Worm (Caenorhabditis elegans) whole organism, L2 larva: Measurements from ENCODE around the gene C44C10.12.
A peak's percentile ranks its signal among the peaks of the same experiment; 100 is the strongest.

Experiments
- C34F6.9 ChIP-seq: fragments of 150-350 bp; optimal IDR thresholded peaks from 2 replicates; lab custom pipeline; 2014; ENCODE audit warnings: missing biosample characterization, missing genetic modification characterization
- F13H6.1 ChIP-seq: sonication (generic microtip); optimal IDR thresholded peaks from 2 replicates; lab custom pipeline; 2016; ENCODE audit warnings: missing genetic modification characterization, missing compliant biosample characterization
- R02D3.7 ChIP-seq: fragments of 150-350 bp; optimal IDR thresholded peaks from 2 replicates; lab custom pipeline; 2014; ENCODE audit warnings: missing biosample characterization, missing genetic modification characterization
- ZK546.5 ChIP-seq: sonication (generic microtip); optimal IDR thresholded peaks from 2 replicates; lab custom pipeline; 2017; ENCODE audit warnings: missing biosample characterization, missing genetic modification characterization
- ama-1 ChIP-seq: fragments of 150-350 bp; optimal IDR thresholded peaks from 2 replicates; lab custom pipeline; 2018; ENCODE audit warnings: inconsistent platforms
- ceh-16 ChIP-seq: fragments of 150-350 bp; optimal IDR thresholded peaks from 2 replicates; lab custom pipeline; 2014; ENCODE audit warnings: missing biosample characterization, missing genetic modification characterization
- ceh-82 ChIP-seq: fragments of 150-350 bp; optimal IDR thresholded peaks from 2 replicates; lab custom pipeline; 2014; ENCODE audit warnings: missing biosample characterization, missing genetic modification characterization
- crh-2 ChIP-seq: sonication (generic microtip); optimal IDR thresholded peaks from 2 replicates; lab custom pipeline; 2017; ENCODE audit warnings: missing biosample characterization, missing genetic modification characterization
- dmd-4 ChIP-seq: sonication (generic microtip); optimal IDR thresholded peaks from 2 replicates; lab custom pipeline; 2017; ENCODE audit warnings: missing biosample characterization, missing genetic modification characterization
- egl-27 ChIP-seq: sonication (generic microtip); optimal IDR thresholded peaks from 3 replicates; lab custom pipeline; 2017; ENCODE audit warnings: missing biosample characterization, missing genetic modification reagents, missing genetic modification characterization
- elt-1 ChIP-seq: fragments of 150-350 bp; optimal IDR thresholded peaks from 2 replicates; lab custom pipeline; 2014; ENCODE audit warnings: missing biosample characterization, missing genetic modification characterization
- elt-3 ChIP-seq: sonication (generic microtip); optimal IDR thresholded peaks from 2 replicates; lab custom pipeline; 2017; ENCODE audit warnings: missing biosample characterization, missing genetic modification characterization
- fos-1 ChIP-seq: fragments of 150-350 bp; optimal IDR thresholded peaks from 2 replicates; lab custom pipeline; 2014; ENCODE audit warnings: missing biosample characterization, missing genetic modification characterization
- gmeb-1 ChIP-seq: fragments of 150-350 bp; optimal IDR thresholded peaks from 2 replicates; lab custom pipeline; 2014; ENCODE audit warnings: missing biosample characterization, missing genetic modification characterization
- lin-11 ChIP-seq: fragments of 150-350 bp; sonication (generic microtip); optimal IDR thresholded peaks from 2 replicates; lab custom pipeline; 2014; ENCODE audit warnings: missing biosample characterization, missing genetic modification characterization, inconsistent platforms, mixed read lengths
- lin-13 ChIP-seq: fragments of 150-350 bp; optimal IDR thresholded peaks from 2 replicates; lab custom pipeline; 2014; ENCODE audit warnings: missing biosample characterization, missing genetic modification reagents, missing genetic modification characterization
- lin-39 ChIP-seq: fragments of 150-350 bp; optimal IDR thresholded peaks from 2 replicates; lab custom pipeline; 2014; ENCODE audit warnings: missing biosample characterization, missing genetic modification reagents, missing genetic modification characterization
- mbf-1 ChIP-seq: sonication (generic microtip); optimal IDR thresholded peaks from 2 replicates; lab custom pipeline; 2017; ENCODE audit warnings: missing biosample characterization, missing genetic modification characterization
- mdl-1 ChIP-seq, 2 experiments: fragments of 150-350 bp in 1 of 2; sonication (generic microtip) in 1 of 2; optimal IDR thresholded peaks; 2 replicates each; lab custom pipeline; 2017; ENCODE audit warnings: missing biosample characterization in 2 of 2, missing genetic modification characterization in 2 of 2
- nhr-11 ChIP-seq: fragments of 150-350 bp; optimal IDR thresholded peaks from 2 replicates; lab custom pipeline; 2014; ENCODE audit warnings: missing biosample characterization, missing genetic modification characterization
- nhr-12 ChIP-seq: fragments of 150-350 bp; optimal IDR thresholded peaks from 2 replicates; lab custom pipeline; 2014; ENCODE audit warnings: missing biosample characterization, missing genetic modification characterization
- nhr-129 ChIP-seq: fragments of 150-350 bp; optimal IDR thresholded peaks from 2 replicates; lab custom pipeline; 2014; ENCODE audit warnings: missing biosample characterization, missing genetic modification characterization
- nhr-21 ChIP-seq: fragments of 150-350 bp; optimal IDR thresholded peaks from 2 replicates; lab custom pipeline; 2014; ENCODE audit warnings: missing biosample characterization, missing genetic modification characterization
- nhr-23 ChIP-seq: fragments of 150-350 bp; optimal IDR thresholded peaks from 2 replicates; lab custom pipeline; 2014; ENCODE audit warnings: missing biosample characterization, missing genetic modification reagents, missing genetic modification characterization
- nhr-237 ChIP-seq: fragments of 150-350 bp; optimal IDR thresholded peaks from 2 replicates; lab custom pipeline; 2014; ENCODE audit warnings: missing biosample characterization, missing genetic modification characterization
- nhr-25 ChIP-seq: fragments of 150-350 bp; sonication (generic microtip); optimal IDR thresholded peaks from 3 replicates; lab custom pipeline; 2014; ENCODE audit warnings: missing biosample characterization, missing genetic modification characterization
- nhr-6 ChIP-seq: fragments of 150-350 bp; optimal IDR thresholded peaks from 2 replicates; lab custom pipeline; 2014; ENCODE audit warnings: missing biosample characterization, missing genetic modification characterization
- nhr-77 ChIP-seq: fragments of 150-350 bp; optimal IDR thresholded peaks from 2 replicates; lab custom pipeline; 2014; ENCODE audit warnings: missing biosample characterization, missing genetic modification characterization
- peb-1 ChIP-seq: fragments of 150-350 bp; optimal IDR thresholded peaks from 2 replicates; lab custom pipeline; 2014; ENCODE audit warnings: missing biosample characterization, missing genetic modification characterization
- sem-4 ChIP-seq: fragments of 150-350 bp; optimal IDR thresholded peaks from 2 replicates; lab custom pipeline; 2014; ENCODE audit warnings: missing biosample characterization, missing genetic modification reagents, missing genetic modification characterization
- sma-3 ChIP-seq: sonication (generic microtip); optimal IDR thresholded peaks from 2 replicates; lab custom pipeline; 2016; ENCODE audit warnings: missing genetic modification reagents, missing genetic modification characterization, missing compliant biosample characterization
- sma-9 ChIP-seq, 2 experiments: fragments of 150-350 bp in 1 of 2; sonication (generic microtip) in 1 of 2; optimal IDR thresholded peaks; 2 replicates each; lab custom pipeline; 2014 to 2016; ENCODE audit warnings: missing genetic modification characterization in 2 of 2, mild to moderate bottlenecking in 1 of 2, missing biosample characterization in 1 of 2, missing compliant biosample characterization in 1 of 2, missing genetic modification reagents in 1 of 2, moderate library complexity in 1 of 2
- snpc-4 ChIP-seq: fragments of 150-350 bp; optimal IDR thresholded peaks from 2 replicates; lab custom pipeline; 2014; ENCODE audit warnings: missing biosample characterization, missing genetic modification characterization
- unc-39 ChIP-seq: fragments of 150-350 bp; optimal IDR thresholded peaks from 2 replicates; lab custom pipeline; 2014; ENCODE audit warnings: missing biosample characterization, missing genetic modification characterization
- unc-55 ChIP-seq: fragments of 150-350 bp; sonication (generic microtip); optimal IDR thresholded peaks from 3 replicates; lab custom pipeline; 2014; ENCODE audit warnings: missing biosample characterization, missing genetic modification reagents, missing genetic modification characterization
- zag-1 ChIP-seq: fragments of 150-350 bp; optimal IDR thresholded peaks from 2 replicates; lab custom pipeline; 2014; ENCODE audit warnings: missing biosample characterization, missing genetic modification characterization
- ztf-11 ChIP-seq: sonication (generic microtip); optimal IDR thresholded peaks from 2 replicates; lab custom pipeline; 2017; ENCODE audit warnings: missing biosample characterization, missing genetic modification characterization

The C44C10.12 gene

DNA sequence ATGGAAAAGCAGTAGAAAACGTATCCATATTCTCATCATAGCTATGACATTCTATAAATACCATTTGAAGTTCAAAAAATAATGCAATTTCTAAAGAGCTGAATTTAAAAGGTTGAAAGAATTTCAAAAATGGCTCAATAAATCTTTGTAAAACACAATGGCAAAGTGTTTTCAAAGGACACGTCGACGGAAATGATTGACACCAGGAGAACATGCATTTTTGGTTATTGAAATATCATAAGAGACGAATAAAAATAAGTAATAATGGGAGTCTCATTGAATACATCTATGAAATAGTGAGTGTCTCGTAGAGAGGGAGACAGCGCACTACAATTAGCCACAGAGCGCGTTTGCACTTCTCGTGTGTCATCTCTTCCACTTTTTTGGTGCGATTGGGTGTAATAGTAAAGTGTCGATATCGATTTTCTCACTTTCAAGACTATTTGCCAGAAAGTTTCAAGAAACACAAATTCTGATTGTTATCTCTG lies 40.2 kb upstream of the C44C10.12 start, which contains the start of gene T04F8.2 (continued):
- no peak for TF ChIP-seq snpc-4 (tag; lab: Kevin White, UChicago)
- TF ChIP-seq lin-11 (tag; lab: Kevin White, UChicago) = peak; percentile 31
- TF ChIP-seq, all 48 proteins: peak for 17

ce11 chrX:11658331-11658730 lies 38.5 kb upstream of the C44C10.12 start, which contains the start of gene T04F8.3:
Gene T04F8.3, plus strand, starts transcription at chrX:11658631.
- TF ChIP-seq ztf-11 (tag; lab: Kevin White, UChicago) (no peak), ZK546.5 (tag; lab: Kevin White, UChicago) (no peak), nhr-77 (tag; lab: Kevin White, UChicago) (no peak), sem-4 (no peak), dmd-4 (tag; lab: Kevin White, UChicago) (no peak), ama-1 (lab: Kevin White, UChicago) (no peak), nhr-23 (tag; lab: Kevin White, UChicago) (no peak), nhr-129 (tag; lab: Kevin White, UChicago) (no peak), nhr-237 (tag; lab: Kevin White, UChicago) (no peak), lin-39 (tag; lab: Kevin White, UChicago) (no peak)

ce11 chrX:11661625-11662024 lies 35.2 kb upstream of the C44C10.12 start, which contains the start of gene sfxn-1.5:
Gene sfxn-1.5, minus strand, starts transcription at chrX:11661660.
- TF ChIP-seq mdl-1 (tag; optimal IDR thresholded peaks at IDR 0.05; lab: Kevin White, UChicago) (peak in 1 of 2 experiments; percentile 77), lin-13 (peak; percentile 21), unc-39 (tag; lab: Kevin White, UChicago) (no peak), ceh-16 (tag; lab: Kevin White, UChicago) (no peak), crh-2 (tag; lab: Kevin White, UChicago) (peak; percentile 79), fos-1 (tag; lab: Kevin White, UChicago) (peak; percentile 95), nhr-6 (tag; lab: Kevin White, UChicago) (no peak), F13H6.1 (tag; lab: Kevin White, UChicago) (peak; percentile 67), sma-9 (GFP tag; optimal IDR thresholded peaks at IDR 0.05; lab: Kevin White, UChicago) (peak; percentile 94), sma-9 (tag; optimal IDR thresholded peaks at IDR 0.05; lab: Kevin White, UChicago) (no peak), nhr-77 (tag; lab: Kevin White, UChicago) (no peak), nhr-129 (tag; lab: Kevin White, UChicago) (peak; percentile 95), nhr-237 (tag; lab: Kevin White, UChicago) (no peak), egl-27 (peak; percentile 1), gmeb-1 (tag; lab: Kevin White, UChicago) (peak; percentile 25), elt-1 (tag; lab: Kevin White, UChicago) (no peak), sma-3 (GFP tag; lab: Kevin White, UChicago) (peak; percentile 44)

- TF ChIP-seq nhr-11 (no peak), R02D3.7 (tag; lab: Kevin White, UChicago) (no peak), nhr-25 (tag; lab: Kevin White, UChicago) (no peak), zag-1 (no peak), unc-55 (GFP tag; lab: Kevin White, UChicago) (no peak), lin-39 (tag; lab: Kevin White, UChicago) (no peak), nhr-129 (tag; lab: Kevin White, UChicago) (peak; percentile 32), C34F6.9 (tag; lab: Kevin White, UChicago) (peak; percentile 23), nhr-12 (tag; lab: Kevin White, UChicago) (no peak), sma-9 (GFP tag; optimal IDR thresholded peaks at IDR 0.05; lab: Kevin White, UChicago) (no peak), sma-9 (tag; optimal IDR thresholded peaks at IDR 0.05; lab: Kevin White, UChicago) (no peak), gmeb-1 (tag; lab: Kevin White, UChicago) (no peak), peb-1 (tag; lab: Kevin White, UChicago) (no peak), nhr-21 (tag; lab: Kevin White, UChicago) (no peak)
- TF ChIP-seq, all 48 proteins: peak for 2
Observed at ce11 chrX:11662069-11662468, 34.7 kb upstream of the C44C10.12 start.

DNA sequence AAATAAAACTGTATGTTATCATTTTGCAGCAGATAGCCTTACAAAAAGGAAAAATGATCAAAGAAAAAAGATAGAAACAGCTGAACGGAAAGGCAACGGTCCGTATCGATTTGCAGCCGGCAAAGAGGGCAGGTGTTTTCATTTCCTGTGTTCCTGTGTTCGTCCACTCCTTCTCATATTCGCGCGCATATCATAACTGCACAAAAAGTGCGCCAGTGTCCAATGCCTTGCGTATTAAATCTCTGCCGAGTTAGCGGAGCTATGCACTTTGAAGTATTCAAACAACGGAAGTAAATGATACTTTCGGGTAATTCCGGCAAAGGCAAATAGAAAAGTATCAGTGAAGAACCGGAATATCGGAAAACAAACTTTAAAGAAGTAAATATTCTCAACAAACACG lies 34.2 kb upstream of the C44C10.12 start:
- TF ChIP-seq peb-1 (tag; lab: Kevin White, UChicago) (no peak), zag-1 (no peak), elt-3 (no peak), nhr-237 (tag; lab: Kevin White, UChicago) (no peak), ceh-82 (tag; lab: Kevin White, UChicago) (no peak), sma-9 (GFP tag; optimal IDR thresholded peaks at IDR 0.05; lab: Kevin White, UChicago) (peak; percentile 12), sma-9 (tag; optimal IDR thresholded peaks at IDR 0.05; lab: Kevin White, UChicago) (no peak), sem-4 (no peak), mbf-1 (tag; lab: Kevin White, UChicago) (no peak)
